Worm (Caenorhabditis elegans) whole organism, L3 larva: ENCODE measurements around the gene abts-4.

ENCODE experiments used
- R02D3.7 ChIP-seq: fragments of 150-350 bp; optimal IDR thresholded peaks from 2 replicates; lab custom pipeline; 2014; ENCODE audit warnings: missing biosample characterization, missing genetic modification characterization
- ZK546.5 ChIP-seq: sonication (generic microtip); optimal IDR thresholded peaks from 2 replicates; lab custom pipeline; 2017; ENCODE audit warnings: missing biosample characterization, missing genetic modification characterization
- aly-2 ChIP-seq: fragments of 150-350 bp; optimal IDR thresholded peaks from 2 replicates; lab custom pipeline; 2014; ENCODE audit warnings: missing biosample characterization, missing genetic modification characterization
- ama-1 ChIP-seq: fragments of 150-350 bp; optimal IDR thresholded peaks from 2 replicates; lab custom pipeline; 2018
- ceh-16 ChIP-seq: sonication (generic microtip); optimal IDR thresholded peaks from 2 replicates; lab custom pipeline; 2017; ENCODE audit warnings: missing biosample characterization, missing genetic modification characterization
- ceh-28 ChIP-seq: fragments of 150-350 bp; optimal IDR thresholded peaks from 2 replicates; lab custom pipeline; 2014; ENCODE audit warnings: missing biosample characterization, missing genetic modification reagents, missing genetic modification characterization
- ceh-82 ChIP-seq: fragments of 150-350 bp; optimal IDR thresholded peaks from 2 replicates; lab custom pipeline; 2014; ENCODE audit warnings: missing biosample characterization, missing genetic modification characterization
- ceh-9 ChIP-seq: sonication (generic microtip); optimal IDR thresholded peaks from 2 replicates; lab custom pipeline; 2018; ENCODE audit warnings: missing biosample characterization, missing genetic modification characterization
- daf-12 ChIP-seq: fragments of 150-350 bp; optimal IDR thresholded peaks from 2 replicates; lab custom pipeline; 2014; ENCODE audit warnings: missing biosample characterization, missing genetic modification reagents, missing genetic modification characterization
- egl-27 ChIP-seq: sonication (generic microtip); optimal IDR thresholded peaks from 4 replicates; lab custom pipeline; 2017; ENCODE audit warnings: missing biosample characterization, missing genetic modification reagents, missing genetic modification characterization
- egl-5 ChIP-seq: fragments of 150-350 bp; optimal IDR thresholded peaks from 2 replicates; lab custom pipeline; 2017; ENCODE audit warnings: missing biosample characterization, missing genetic modification reagents, missing genetic modification characterization, inconsistent platforms
- elt-1 ChIP-seq: fragments of 150-350 bp; optimal IDR thresholded peaks from 2 replicates; lab custom pipeline; 2014; ENCODE audit warnings: missing biosample characterization, missing genetic modification characterization
- elt-2 ChIP-seq: sonication (generic microtip); optimal IDR thresholded peaks from 2 replicates; lab custom pipeline; 2016; ENCODE audit warnings: missing genetic modification reagents, mild to moderate bottlenecking, missing genetic modification characterization, missing compliant biosample characterization
- fkh-10 ChIP-seq: sonication (generic microtip); optimal IDR thresholded peaks from 2 replicates; lab custom pipeline; 2017; ENCODE audit warnings: missing biosample characterization, missing genetic modification reagents, missing genetic modification characterization
- fkh-2 ChIP-seq: fragments of 150-350 bp; optimal IDR thresholded peaks from 2 replicates; lab custom pipeline; 2014; ENCODE audit warnings: missing biosample characterization, missing genetic modification reagents, missing genetic modification characterization
- fos-1 ChIP-seq: fragments of 150-350 bp; optimal IDR thresholded peaks from 2 replicates; lab custom pipeline; 2014; ENCODE audit warnings: missing biosample characterization, missing genetic modification characterization
- hmg-11 ChIP-seq: sonication (generic microtip); optimal IDR thresholded peaks from 2 replicates; lab custom pipeline; 2016; ENCODE audit warnings: missing genetic modification characterization, missing compliant biosample characterization
- jun-1 ChIP-seq: fragments of 150-350 bp; optimal IDR thresholded peaks from 2 replicates; lab custom pipeline; 2014; ENCODE audit warnings: missing biosample characterization, missing genetic modification reagents, missing genetic modification characterization
- lin-15B ChIP-seq: fragments of 150-350 bp; optimal IDR thresholded peaks from 2 replicates; lab custom pipeline; 2014; ENCODE audit warnings: missing biosample characterization, missing genetic modification characterization
- lin-39 ChIP-seq: fragments of 150-350 bp; optimal IDR thresholded peaks from 2 replicates; lab custom pipeline; 2018; ENCODE audit warnings: missing biosample characterization, missing genetic modification reagents, missing genetic modification characterization
- lsy-12 ChIP-seq: sonication (generic microtip); optimal IDR thresholded peaks from 2 replicates; lab custom pipeline; 2016; ENCODE audit warnings: mild to moderate bottlenecking, missing genetic modification characterization, missing compliant biosample characterization
- mml-1 ChIP-seq: fragments of 150-350 bp; sonication (generic microtip); optimal IDR thresholded peaks from 3 replicates; lab custom pipeline; 2014; ENCODE audit warnings: missing biosample characterization, missing genetic modification characterization
- nfya-1 ChIP-seq: sonication (generic microtip); optimal IDR thresholded peaks from 2 replicates; lab custom pipeline; 2017; ENCODE audit warnings: missing genetic modification characterization, mild to moderate bottlenecking, missing compliant biosample characterization, antibody characterized with exemption, moderate library complexity; ENCODE audit not compliant: insufficient read depth
- nhr-11 ChIP-seq: fragments of 150-350 bp; optimal IDR thresholded peaks from 2 replicates; lab custom pipeline; 2014; ENCODE audit warnings: missing biosample characterization, missing genetic modification characterization
- nhr-12 ChIP-seq: fragments of 150-350 bp; optimal IDR thresholded peaks from 2 replicates; lab custom pipeline; 2014; ENCODE audit warnings: missing biosample characterization, missing genetic modification characterization
- nhr-23 ChIP-seq: fragments of 150-350 bp; optimal IDR thresholded peaks from 2 replicates; lab custom pipeline; 2014; ENCODE audit warnings: missing biosample characterization, missing genetic modification reagents, missing genetic modification characterization
- nhr-237 ChIP-seq: fragments of 150-350 bp; optimal IDR thresholded peaks from 2 replicates; lab custom pipeline; 2014; ENCODE audit warnings: missing biosample characterization, missing genetic modification characterization
- nhr-25 ChIP-seq: sonication (generic microtip); optimal IDR thresholded peaks from 2 replicates; lab custom pipeline; 2017; ENCODE audit warnings: missing biosample characterization, missing genetic modification characterization
- nhr-28 ChIP-seq: fragments of 150-350 bp; optimal IDR thresholded peaks from 2 replicates; lab custom pipeline; 2014; ENCODE audit warnings: missing biosample characterization, missing genetic modification characterization
- nhr-43 ChIP-seq: sonication (generic microtip); optimal IDR thresholded peaks from 2 replicates; lab custom pipeline; 2016; ENCODE audit warnings: mild to moderate bottlenecking, missing genetic modification characterization, missing compliant biosample characterization; ENCODE audit not compliant: poor library complexity, severe bottlenecking
- nhr-67 ChIP-seq: fragments of 150-350 bp; optimal IDR thresholded peaks from 2 replicates; lab custom pipeline; 2014; ENCODE audit warnings: missing biosample characterization, missing genetic modification characterization
- nhr-76 ChIP-seq: fragments of 150-350 bp; sonication (generic microtip); optimal IDR thresholded peaks from 5 replicates; lab custom pipeline; 2014; ENCODE audit warnings: missing biosample characterization, missing genetic modification characterization
- nhr-77 ChIP-seq: fragments of 150-350 bp; optimal IDR thresholded peaks from 2 replicates; lab custom pipeline; 2014; ENCODE audit warnings: missing biosample characterization, missing genetic modification characterization
- pha-4 ChIP-seq: fragments of 150-350 bp; optimal IDR thresholded peaks from 2 replicates; lab custom pipeline; 2014; ENCODE audit warnings: missing biosample characterization, missing genetic modification reagents, missing genetic modification characterization
- pqm-1 ChIP-seq: fragments of 150-350 bp; optimal IDR thresholded peaks from 2 replicates; lab custom pipeline; 2017; ENCODE audit warnings: missing biosample characterization, missing genetic modification characterization, inconsistent platforms
- sea-2 ChIP-seq: fragments of 150-350 bp; sonication (generic microtip); optimal IDR thresholded peaks from 4 replicates; lab custom pipeline; 2014; ENCODE audit warnings: missing biosample characterization, missing genetic modification reagents, missing genetic modification characterization
- skn-1 ChIP-seq: fragments of 150-350 bp; optimal IDR thresholded peaks from 2 replicates; lab custom pipeline; 2014; ENCODE audit warnings: missing biosample characterization, missing genetic modification characterization
- snpc-4 ChIP-seq: fragments of 150-350 bp; optimal IDR thresholded peaks from 2 replicates; lab custom pipeline; 2014; ENCODE audit warnings: missing biosample characterization, missing genetic modification characterization
- tbx-2 ChIP-seq: sonication (generic microtip); optimal IDR thresholded peaks from 2 replicates; lab custom pipeline; 2016; ENCODE audit warnings: mild to moderate bottlenecking, missing genetic modification characterization, missing compliant biosample characterization
- unc-39 ChIP-seq: sonication (generic microtip); optimal IDR thresholded peaks from 4 replicates; lab custom pipeline; 2017; ENCODE audit warnings: missing biosample characterization, missing genetic modification characterization
- unc-62 ChIP-seq: fragments of 150-350 bp; sonication (generic microtip); optimal IDR thresholded peaks from 4 replicates; lab custom pipeline; 2014; ENCODE audit warnings: missing biosample characterization, missing genetic modification reagents, missing genetic modification characterization
- zag-1 ChIP-seq: fragments of 150-350 bp; optimal IDR thresholded peaks from 2 replicates; lab custom pipeline; 2014; ENCODE audit warnings: missing biosample characterization, missing genetic modification characterization
- ztf-11 ChIP-seq: fragments of 150-350 bp; optimal IDR thresholded peaks from 2 replicates; lab custom pipeline; 2014; ENCODE audit warnings: missing biosample characterization, missing genetic modification characterization
- ztf-4 ChIP-seq: fragments of 150-350 bp; optimal IDR thresholded peaks from 2 replicates; lab custom pipeline; 2014; ENCODE audit warnings: missing biosample characterization, missing genetic modification characterization

abts-4 gene

ce11 chrX:6782857-6783256, 21.3 kb upstream of the abts-4 start, which contains the start of gene idpp-6:
idpp-6 (plus strand) TSS chrX:6783157.
- TF ChIP-seq jun-1 (tag; lab: Kevin White, UChicago) (no peak), skn-1 (no peak), ztf-4 (tag; lab: Kevin White, UChicago) (no peak), lin-15B (tag; lab: Kevin White, UChicago) (no peak), nhr-25 (tag; lab: Kevin White, UChicago) (no peak), unc-39 (tag; lab: Kevin White, UChicago) (no peak), fos-1 (tag; lab: Kevin White, UChicago) (no peak), snpc-4 (no peak), ZK546.5 (tag; lab: Kevin White, UChicago) (no peak), ceh-16 (tag; lab: Kevin White, UChicago) (no peak)

- TF ChIP-seq nhr-11 (tag; lab: Kevin White, UChicago) (no peak), unc-39 (tag; lab: Kevin White, UChicago) (no peak), daf-12 (tag; lab: Kevin White, UChicago) (no peak), ceh-9 (tag; lab: Kevin White, UChicago) (no peak), R02D3.7 (tag; lab: Kevin White, UChicago) (no peak), egl-27 (no peak), fkh-2 (no peak), ceh-28 (no peak), lin-39 (tag; lab: Kevin White, UChicago) (no peak), ztf-11 (tag; lab: Kevin White, UChicago) (no peak), egl-5 (tag; lab: Kevin White, UChicago) (no peak), nhr-28 (tag; lab: Kevin White, UChicago) (no peak), nhr-23 (tag; lab: Kevin White, UChicago) (no peak)
Measured at ce11 chrX:6778014-6778413, 16.5 kb upstream of the abts-4 start, which contains the start of gene irk-1. irk-1 (minus strand) TSS chrX:6778114.

DNA sequence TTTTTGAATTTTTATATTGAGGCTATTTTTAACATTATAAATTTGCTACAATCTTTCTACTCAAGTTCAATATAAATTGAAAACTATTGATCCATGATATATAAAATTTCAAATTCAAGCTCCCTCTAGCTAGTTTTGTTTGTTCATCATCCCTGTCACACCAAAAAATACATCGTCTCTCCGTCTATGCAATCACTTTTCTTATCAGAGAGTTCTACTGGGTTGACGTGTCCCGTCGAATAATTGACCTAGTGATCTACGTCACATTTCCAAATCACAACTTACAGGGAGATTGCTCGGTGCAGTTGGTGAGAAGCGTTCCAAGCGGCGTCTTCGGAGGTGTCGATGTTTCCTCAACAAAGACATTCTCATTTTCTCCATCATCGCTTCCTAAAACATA, 327 bp downstream of the abts-4 start:
- TF ChIP-seq mml-1 (tag; lab: Kevin White, UChicago) (no peak), pqm-1 (tag; lab: Kevin White, UChicago) (peak; percentile 44), elt-2 (tag; lab: Kevin White, UChicago) (peak; percentile 51)
- TF ChIP-seq, all 47 proteins: peak for 2

DNA sequence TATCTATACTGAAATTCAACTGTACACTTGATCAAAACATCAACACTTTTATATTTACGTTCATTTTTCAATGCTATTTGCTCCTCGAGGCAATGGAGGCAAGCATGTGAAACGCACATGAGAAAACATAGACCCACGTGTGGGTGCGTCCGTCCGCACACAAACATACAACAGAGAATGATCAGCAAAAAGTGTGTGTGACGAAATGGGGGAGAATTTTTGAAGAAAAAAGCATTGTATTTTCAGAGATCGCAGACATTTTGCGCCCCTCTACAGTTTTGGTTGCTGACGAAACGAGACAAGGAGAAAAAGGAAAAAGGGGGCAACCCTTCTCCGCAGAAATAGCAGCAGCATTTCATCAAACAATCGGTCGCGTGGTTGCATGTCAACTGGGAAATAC, 11.4 kb downstream of the abts-4 start:
- peak; percentile 86 for TF ChIP-seq nhr-23 (tag; lab: Kevin White, UChicago)
- TF ChIP-seq ceh-16 (tag; lab: Kevin White, UChicago) = no peak
- no peak for TF ChIP-seq daf-12 (tag; lab: Kevin White, UChicago)
- peak; percentile 75 for TF ChIP-seq egl-5 (tag; lab: Kevin White, UChicago)
- peak; percentile 72 for TF ChIP-seq lin-39 (tag; lab: Kevin White, UChicago)
- TF ChIP-seq pqm-1 (tag; lab: Kevin White, UChicago) = peak; percentile 87
- TF ChIP-seq nhr-67 (tag; lab: Kevin White, UChicago) = no peak
- TF ChIP-seq sea-2 (GFP tag; lab: Kevin White, UChicago) = no peak
- TF ChIP-seq unc-39 (tag; lab: Kevin White, UChicago) = no peak
- TF ChIP-seq ZK546.5 (tag; lab: Kevin White, UChicago) = no peak
- peak; percentile 11 for TF ChIP-seq lsy-12 (tag; lab: Kevin White, UChicago)
- TF ChIP-seq ama-1 (lab: Kevin White, UChicago) = peak; percentile 70
- TF ChIP-seq nfya-1 (tag; lab: Kevin White, UChicago) = peak; percentile 75
- TF ChIP-seq elt-1 (tag; lab: Kevin White, UChicago) = peak; percentile 54
- TF ChIP-seq nhr-11 (tag; lab: Kevin White, UChicago) = peak; percentile 64
- TF ChIP-seq tbx-2 (tag; lab: Kevin White, UChicago) = peak; percentile 77
- TF ChIP-seq nhr-12 = no peak
- TF ChIP-seq mml-1 (tag; lab: Kevin White, UChicago) = peak; percentile 97
- no peak for TF ChIP-seq ceh-9 (tag; lab: Kevin White, UChicago)
- TF ChIP-seq elt-2 (tag; lab: Kevin White, UChicago) = peak; percentile 89
- TF ChIP-seq pha-4 (tag; lab: Kevin White, UChicago) = peak; percentile 99
- TF ChIP-seq lin-15B (tag; lab: Kevin White, UChicago) = no peak
- peak; percentile 41 for TF ChIP-seq unc-62 (GFP tag; lab: Kevin White, UChicago)
- TF ChIP-seq ceh-82 (tag; lab: Kevin White, UChicago) = no peak
- TF ChIP-seq nhr-77 = no peak
- no peak for TF ChIP-seq nhr-237
- no peak for TF ChIP-seq skn-1
- no peak for TF ChIP-seq R02D3.7 (tag; lab: Kevin White, UChicago)
- peak; percentile 85 for TF ChIP-seq jun-1 (tag; lab: Kevin White, UChicago)
- peak; percentile 95 for TF ChIP-seq nhr-25 (tag; lab: Kevin White, UChicago)
- TF ChIP-seq nhr-76 (tag; lab: Kevin White, UChicago) = no peak
- no peak for TF ChIP-seq fkh-2
- TF ChIP-seq hmg-11 = peak; percentile 68
- TF ChIP-seq aly-2 = no peak
- TF ChIP-seq nhr-43 (tag; lab: Kevin White, UChicago) = peak; percentile 83
- no peak for TF ChIP-seq zag-1 (tag; lab: Kevin White, UChicago)
- peak; percentile 31 for TF ChIP-seq snpc-4
- no peak for TF ChIP-seq ztf-4 (tag; lab: Kevin White, UChicago)
- no peak for TF ChIP-seq fkh-10
- no peak for TF ChIP-seq ztf-11 (tag; lab: Kevin White, UChicago)
- TF ChIP-seq fos-1 (tag; lab: Kevin White, UChicago) = no peak
- TF ChIP-seq nhr-28 (tag; lab: Kevin White, UChicago) = no peak
- peak; percentile 45 for TF ChIP-seq ceh-28
